Fruit fly (Drosophila melanogaster) whole organism, embryonic: ENCODE data around the gene cbt.

Experiments used
- Lim3 ChIP-seq: fragments of 200-800 bp; sonication (Bioruptor generic); IDR thresholded peaks from 2 replicates; pipeline ENCODE4 v1.3.6; 2022; ENCODE audit warnings: missing biosample characterization, missing genetic modification characterization
- gcm ChIP-seq: fragments of 200-800 bp; sonication (Bioruptor generic); optimal IDR thresholded peaks from 2 replicates; lab custom pipeline; 2019; ENCODE audit warnings: missing biosample characterization, mild to moderate bottlenecking, missing genetic modification characterization, moderate library complexity
- unpg ChIP-seq: fragments of 200-800 bp; sonication (Bioruptor generic); optimal IDR thresholded peaks from 3 replicates; lab custom pipeline; 2018; ENCODE audit warnings: missing biosample characterization, mild to moderate bottlenecking, missing genetic modification characterization, moderate library complexity

DNA sequence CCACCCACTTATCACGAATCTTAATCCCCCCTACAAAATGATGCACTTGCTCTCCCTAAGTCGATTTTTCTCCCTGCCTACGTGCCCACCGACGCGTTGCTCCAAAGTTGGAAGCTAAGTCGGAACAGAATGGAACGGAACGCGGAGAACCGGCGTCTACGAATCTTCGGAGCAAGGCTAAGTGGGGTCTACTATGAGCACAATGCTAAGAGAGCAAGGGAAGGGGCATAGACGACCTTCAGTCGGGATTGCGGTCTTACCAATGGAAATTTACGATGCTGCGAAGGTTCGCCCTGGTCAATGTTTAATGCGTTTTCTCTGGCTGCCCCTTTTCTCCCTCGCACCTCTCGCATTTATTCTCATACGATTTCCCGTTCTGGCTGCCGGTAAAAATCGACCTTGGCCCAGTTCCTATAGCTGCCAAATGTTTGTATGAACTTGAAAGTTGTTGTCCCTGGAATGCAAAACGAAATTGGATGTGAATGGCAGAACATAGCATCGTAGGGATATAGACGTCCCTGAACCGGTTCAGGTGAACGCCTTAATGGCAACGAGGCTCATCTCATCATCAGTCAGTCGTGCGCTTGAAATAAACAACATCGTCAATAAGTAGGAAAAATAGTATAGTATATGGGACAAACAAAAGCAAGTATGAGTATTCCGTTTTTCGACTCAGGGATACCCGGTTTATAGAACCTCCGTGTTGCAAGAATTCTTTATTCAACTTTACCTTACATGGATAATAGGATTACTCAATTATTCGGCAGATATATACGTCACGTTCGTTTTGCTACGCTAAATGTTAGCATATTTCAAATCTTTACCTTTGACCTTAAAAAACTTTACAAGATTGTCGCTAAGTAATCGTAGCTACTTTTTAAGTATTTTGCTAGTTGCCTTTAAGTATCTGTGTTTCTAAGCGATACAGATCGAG is 4.1 kb upstream of the cbt start:
- TF ChIP-seq gcm (GFP tag; lab: Kevin White, UChicago) (no peak), Lim3 (GFP tag; lab: Robert Waterston, UW) (no peak), unpg (GFP tag; lab: Kevin White, UChicago) (no peak)
